Fruit fly (Drosophila melanogaster) whole organism, larva: ENCODE results near the gene IntS14.

Source experiments
- noc ChIP-seq: fragments of 200-800 bp; sonication (Bioruptor generic); optimal IDR thresholded peaks from 3 replicates; lab custom pipeline; 2019; ENCODE audit warnings: missing biosample characterization, mild to moderate bottlenecking, missing genetic modification characterization, moderate library complexity

Gene IntS14

dm6 chr2L:1163538-1164143 lies 602 bp upstream of the IntS14 start, which contains the start of gene CG5080:
TSS of gene CG5080 (minus strand) at chr2L:1163886.
- no peak for TF ChIP-seq noc (tag; lab: Kevin White, UChicago)

dm6 chr2L:1166326-1166725 lies 2.1 kb downstream of the IntS14 start, which contains the start of gene CG14341:
TSS of gene CG14341 (plus strand) at chr2L:1166506.
- no peak for TF ChIP-seq noc (tag; lab: Kevin White, UChicago)

- peak; percentile 72 for TF ChIP-seq noc (tag; lab: Kevin White, UChicago)
These were observed 5.7 kb downstream of the IntS14 start, which contains the start of the genes CG31922 and Plap for dm6 chr2L:1169867-1170415. TSS of gene CG31922 (plus strand) at chr2L:1170181. TSS of gene Plap (minus strand) at chr2L:1170365.

dm6 chr2L:1172704-1173107 lies 8.5 kb downstream of the IntS14 start, which contains the start of the genes Charon and CG4887:
TSS of gene Charon (minus strand) at chr2L:1172805.
TSS of gene CG4887 (plus strand) at chr2L:1173009.
- no peak for TF ChIP-seq noc (tag; lab: Kevin White, UChicago)

dm6 chr2L:1177522-1177921 lies 13.3 kb downstream of the IntS14 start, which contains the start of gene CG4896:
TSS of gene CG4896 (plus strand) at chr2L:1177690.
- TF ChIP-seq noc (tag; lab: Kevin White, UChicago), result no peak

dm6 chr2L:1183799-1184198 lies 19.6 kb downstream of the IntS14 start, which contains the start of the genes CG5126 and Tgt:
TSS of gene CG5126 (minus strand) at chr2L:1184020.
TSS of gene Tgt (plus strand) at chr2L:1184065.
- TF ChIP-seq noc (tag; lab: Kevin White, UChicago), result no peak

dm6 chr2L:1185642-1186497 lies 21.6 kb downstream of the IntS14 start, which contains the start of gene CG5001:
TSS of gene CG5001 (plus strand) at chr2L:1185757.
- TF ChIP-seq noc (tag; lab: Kevin White, UChicago), result peak; percentile 64

dm6 chr2L:1199166-1199565 lies 34.9 kb downstream of the IntS14 start, which contains the start of the genes CG5139 and CG43348:
TSS of gene CG5139 (minus strand) at chr2L:1199266.
TSS of gene CG43348 (plus strand) at chr2L:1199412.
- TF ChIP-seq noc (tag; lab: Kevin White, UChicago), result no peak

- no peak for TF ChIP-seq noc (tag; lab: Kevin White, UChicago)
These were observed 35.9 kb downstream of the IntS14 start, which contains the start of the genes CG43349 and CG5011 for dm6 chr2L:1199912-1200721. TSS of gene CG43349 (plus strand) at chr2L:1200205. TSS of gene CG5011 (plus strand) at chr2L:1200671.

- no peak for TF ChIP-seq noc (tag; lab: Kevin White, UChicago)
These were observed 37.2 kb downstream of the IntS14 start for dm6 chr2L:1201396-1201837.

- TF ChIP-seq noc (tag; lab: Kevin White, UChicago), result no peak
These were observed 38.2 kb downstream of the IntS14 start for dm6 chr2L:1202445-1202844.

- TF ChIP-seq noc (tag; lab: Kevin White, UChicago), result no peak
These were observed 39.7 kb downstream of the IntS14 start, which contains the start of gene CG14342 for dm6 chr2L:1203915-1204314. TSS of gene CG14342 (plus strand) at chr2L:1204215.

dm6 chr2L:1207432-1207831 lies 43.2 kb downstream of the IntS14 start:
- no peak for TF ChIP-seq noc (tag; lab: Kevin White, UChicago)

- no peak for TF ChIP-seq noc (tag; lab: Kevin White, UChicago)
These were observed 47.3 kb downstream of the IntS14 start for dm6 chr2L:1211528-1211927.
